Worm (Caenorhabditis elegans): ENCODE measurements around the gene F53F4.12.
A peak's percentile ranks its signal among the peaks of the same experiment; 100 is the strongest.

The F53F4.12 gene

ce11 chrV:13620676-13621075 lies 5.2 kb upstream of the F53F4.12 start, which contains the start of gene F53F4.15:
TSS of gene F53F4.15 (plus strand) at chrV:13620976.
- no peak for TF ChIP-seq lin-15B (tag; optimal IDR thresholded peaks at IDR 0.05)
- no peak for TF ChIP-seq egl-5 (tag; optimal IDR thresholded peaks at IDR 0.05)
- no peak for TF ChIP-seq elt-3 (tag; optimal IDR thresholded peaks at IDR 0.05)
- no peak for TF ChIP-seq snpc-4 (tag; optimal IDR thresholded peaks at IDR 0.05)
- no peak for TF ChIP-seq lin-39 (tag; optimal IDR thresholded peaks at IDR 0.05)
- no peak for TF ChIP-seq pha-4 (tag; optimal IDR thresholded peaks at IDR 0.05)
- TF ChIP-seq nfya-1 (tag; optimal IDR thresholded peaks at IDR 0.05; ENCODE audit: insufficient read depth), result no peak
- no peak for TF ChIP-seq ceh-82 (tag; optimal IDR thresholded peaks at IDR 0.05)
- TF ChIP-seq elt-1 (tag; optimal IDR thresholded peaks at IDR 0.05), result no peak
- no peak for TF ChIP-seq nhr-237 (tag; optimal IDR thresholded peaks at IDR 0.05)
- no peak for TF ChIP-seq nhr-43 (tag; optimal IDR thresholded peaks at IDR 0.05; ENCODE audit: poor library complexity, severe bottlenecking)
- no peak for TF ChIP-seq daf-12 (tag; optimal IDR thresholded peaks at IDR 0.05)
- TF ChIP-seq nhr-77 (tag; optimal IDR thresholded peaks at IDR 0.05), result no peak
- no peak for TF ChIP-seq egl-27 (tag; optimal IDR thresholded peaks at IDR 0.05)
- no peak for TF ChIP-seq hmg-11 (tag; optimal IDR thresholded peaks at IDR 0.05)
- no peak for TF ChIP-seq aly-2 (tag; optimal IDR thresholded peaks at IDR 0.05)
- TF ChIP-seq nhr-67 (tag; optimal IDR thresholded peaks at IDR 0.05), result no peak
- no peak for TF ChIP-seq pqm-1 (tag; optimal IDR thresholded peaks at IDR 0.05)
- no peak for TF ChIP-seq ceh-28 (tag; optimal IDR thresholded peaks at IDR 0.05)
- no peak for TF ChIP-seq sea-2 (GFP tag; optimal IDR thresholded peaks at IDR 0.05)

ce11 chrV:13621720-13622119 lies 4.1 kb upstream of the F53F4.12 start, which contains the start of gene F53F4.16:
TSS of gene F53F4.16 (minus strand) at chrV:13621820.
- TF ChIP-seq nhr-43 (tag; optimal IDR thresholded peaks at IDR 0.05; ENCODE audit: poor library complexity, severe bottlenecking) (no peak), unc-62 (GFP tag; optimal IDR thresholded peaks at IDR 0.05) (no peak), nhr-77 (tag; optimal IDR thresholded peaks at IDR 0.05) (no peak), elt-3 (tag; optimal IDR thresholded peaks at IDR 0.05) (no peak), fos-1 (tag; optimal IDR thresholded peaks at IDR 0.05) (no peak), ztf-4 (tag; optimal IDR thresholded peaks at IDR 0.05) (no peak), sea-2 (GFP tag; optimal IDR thresholded peaks at IDR 0.05) (no peak)

DNA sequence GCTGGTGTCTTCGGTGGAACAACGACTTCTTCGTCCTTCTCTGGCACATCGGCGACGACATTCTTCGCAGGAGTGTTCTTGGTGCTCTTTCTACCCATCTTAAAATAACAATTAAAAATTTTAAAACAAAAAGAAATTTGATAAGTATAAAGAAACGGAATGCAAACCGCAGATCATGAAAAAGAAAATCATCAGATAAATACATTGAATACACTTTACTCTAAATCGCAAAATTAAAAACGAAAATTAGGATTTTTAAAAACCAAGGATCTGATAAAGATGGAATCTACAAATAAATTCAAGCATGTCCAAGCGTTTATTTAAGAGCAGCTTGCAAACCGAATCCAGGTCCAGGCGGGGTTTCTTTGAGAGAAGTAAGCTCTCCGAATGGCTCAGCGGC lies 1.4 kb upstream of the F53F4.12 start, which contains the start of gene F53F4.11:
Gene F53F4.11 (minus strand): TSS at position 101 of the 400 bp plus-strand sequence.
- TF ChIP-seq unc-39 (tag; optimal IDR thresholded peaks at IDR 0.05), result no peak
- TF ChIP-seq nhr-77 (tag; optimal IDR thresholded peaks at IDR 0.05), result no peak
- no peak for TF ChIP-seq elt-3 (tag; optimal IDR thresholded peaks at IDR 0.05)
- no peak for TF ChIP-seq elt-2 (tag; optimal IDR thresholded peaks at IDR 0.05)
- TF ChIP-seq daf-12 (tag; optimal IDR thresholded peaks at IDR 0.05), result no peak
- no peak for TF ChIP-seq snpc-4 (tag; optimal IDR thresholded peaks at IDR 0.05)
- TF ChIP-seq eor-1 (tag; optimal IDR thresholded peaks at IDR 0.05), result no peak
- TF ChIP-seq hmg-11 (tag; optimal IDR thresholded peaks at IDR 0.05), result no peak
- TF ChIP-seq ZK546.5 (tag; optimal IDR thresholded peaks at IDR 0.05), result no peak
- no peak for TF ChIP-seq mml-1 (tag; optimal IDR thresholded peaks at IDR 0.05)
- TF ChIP-seq nhr-11 (tag; optimal IDR thresholded peaks at IDR 0.05), result no peak
- TF ChIP-seq R02D3.7 (tag; optimal IDR thresholded peaks at IDR 0.05), result no peak
- no peak for TF ChIP-seq ztf-4 (tag; optimal IDR thresholded peaks at IDR 0.05)
- TF ChIP-seq mdl-1 (tag; optimal IDR thresholded peaks at IDR 0.05), result no peak
- no peak for TF ChIP-seq nhr-67 (tag; optimal IDR thresholded peaks at IDR 0.05)
- no peak for TF ChIP-seq elt-1 (tag; optimal IDR thresholded peaks at IDR 0.05)
- TF ChIP-seq lin-15B (tag; optimal IDR thresholded peaks at IDR 0.05), result no peak
- no peak for TF ChIP-seq tbx-2 (tag; optimal IDR thresholded peaks at IDR 0.05)
- TF ChIP-seq nhr-28 (tag; optimal IDR thresholded peaks at IDR 0.05), result no peak
- TF ChIP-seq ceh-28 (tag; optimal IDR thresholded peaks at IDR 0.05), result no peak

DNA sequence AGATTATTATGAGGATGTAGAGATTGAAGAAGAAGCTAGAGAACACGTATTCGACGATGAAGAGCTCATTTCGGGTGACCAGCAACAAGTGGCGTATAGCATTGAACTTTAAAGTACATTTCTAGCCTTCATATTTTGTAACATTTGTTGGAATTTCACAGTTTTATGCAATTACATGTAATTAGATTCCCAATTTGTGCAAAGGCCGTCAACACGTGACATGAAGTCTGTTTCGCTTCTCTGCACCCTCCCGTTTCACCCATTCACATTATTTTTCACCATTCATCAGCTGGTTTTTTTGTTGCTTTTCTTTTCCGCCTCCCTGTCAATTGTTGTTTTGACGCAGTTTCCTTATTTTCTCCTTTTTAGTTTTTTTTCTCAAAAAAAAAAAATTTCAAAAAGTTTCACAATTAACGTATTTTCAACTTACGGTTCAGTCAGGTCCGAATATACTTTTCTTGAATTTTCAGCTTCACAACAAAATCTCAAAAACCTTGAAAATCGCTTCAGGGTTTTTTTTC lies 1.3 kb downstream of the F53F4.12 start, which contains the start of gene sde-2:
Gene sde-2 (plus strand): TSS at position 471 of the 521 bp plus-strand sequence.
- no peak for TF ChIP-seq sea-2 (GFP tag; optimal IDR thresholded peaks at IDR 0.05)
- peak; percentile 4 for TF ChIP-seq lin-39 (tag; optimal IDR thresholded peaks at IDR 0.05)
- TF ChIP-seq egl-5 (tag; optimal IDR thresholded peaks at IDR 0.05), result peak; percentile 35

DNA sequence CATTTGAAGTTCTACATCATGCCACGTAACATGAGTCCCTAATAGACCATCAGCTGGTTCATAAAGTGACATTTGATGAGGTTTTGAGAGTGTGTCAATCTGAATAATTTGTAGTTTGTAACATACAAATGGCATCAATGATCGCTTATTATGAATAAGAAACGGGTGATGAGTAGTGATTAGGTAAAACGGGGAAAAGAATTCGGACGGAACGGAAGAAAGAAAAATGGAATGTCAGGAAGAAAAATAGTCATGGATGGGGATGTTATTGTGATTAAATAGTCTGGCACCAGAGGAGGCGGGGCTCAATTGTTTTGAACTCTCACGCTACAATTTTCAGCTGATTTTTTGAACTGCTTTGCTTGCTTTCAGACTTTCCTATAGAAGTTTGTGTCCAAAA lies 8.3 kb downstream of the F53F4.12 start, which contains the start of gene H37A05.2:
Gene H37A05.2 (minus strand): TSS at position 101 of the 400 bp plus-strand sequence.
- TF ChIP-seq ztf-4 (tag; optimal IDR thresholded peaks at IDR 0.05), result no peak
- TF ChIP-seq nhr-76 (tag; optimal IDR thresholded peaks at IDR 0.05), result no peak
- no peak for TF ChIP-seq jun-1 (tag; optimal IDR thresholded peaks at IDR 0.05)
- TF ChIP-seq elt-1 (tag; optimal IDR thresholded peaks at IDR 0.05), result no peak
- TF ChIP-seq elt-3 (tag; optimal IDR thresholded peaks at IDR 0.05), result no peak
- no peak for TF ChIP-seq nhr-67 (tag; optimal IDR thresholded peaks at IDR 0.05)
- TF ChIP-seq aly-2 (tag; optimal IDR thresholded peaks at IDR 0.05), result no peak
- TF ChIP-seq ztf-11 (tag; optimal IDR thresholded peaks at IDR 0.05), result no peak

Measured in whole organism, L3 larva.